Worm (Caenorhabditis elegans) whole organism, late embryonic: ENCODE results near the gene ugt-15.

Experiments
- K02D7.2 ChIP-seq: sonication (generic microtip); optimal IDR thresholded peaks from 2 replicates; lab custom pipeline; 2017; ENCODE audit warnings: mild to moderate bottlenecking, missing genetic modification characterization, missing compliant biosample characterization
- T23F11.4 ChIP-seq: fragments of 200-800 bp; sonication (Bioruptor generic); optimal IDR thresholded peaks from 2 replicates; lab custom pipeline; 2018; ENCODE audit warnings: mild to moderate bottlenecking, missing genetic modification characterization, missing compliant biosample characterization
- ahr-1 ChIP-seq: sonication (generic microtip); optimal IDR thresholded peaks from 2 replicates; lab custom pipeline; 2016; ENCODE audit warnings: missing genetic modification characterization, missing compliant biosample characterization
- ceh-14 ChIP-seq: sonication (generic microtip); optimal IDR thresholded peaks from 2 replicates; lab custom pipeline; 2016; ENCODE audit warnings: missing genotype, missing genetic modification characterization, missing compliant biosample characterization
- ceh-2 ChIP-seq: sonication (generic microtip); optimal IDR thresholded peaks from 2 replicates; lab custom pipeline; 2016; ENCODE audit warnings: missing genotype, missing genetic modification characterization, missing compliant biosample characterization
- ceh-24 ChIP-seq: sonication (generic microtip); optimal IDR thresholded peaks from 2 replicates; lab custom pipeline; 2016; ENCODE audit warnings: mild to moderate bottlenecking, missing genetic modification characterization, missing compliant biosample characterization
- ceh-31 ChIP-seq: sonication (generic microtip); optimal IDR thresholded peaks from 2 replicates; lab custom pipeline; 2016; ENCODE audit warnings: missing genetic modification characterization, missing compliant biosample characterization
- ceh-34 ChIP-seq: sonication (generic microtip); optimal IDR thresholded peaks from 2 replicates; lab custom pipeline; 2016; ENCODE audit warnings: mild to moderate bottlenecking, missing genetic modification characterization, missing compliant biosample characterization
- ceh-45 ChIP-seq: fragments of 200-800 bp; sonication (Bioruptor generic); IDR thresholded peaks from 2 replicates; pipeline ENCODE4 v1.3.6; 2022; ENCODE audit warnings: missing genetic modification reagents, missing genetic modification characterization, missing compliant biosample characterization
- ceh-9 ChIP-seq: sonication (generic microtip); optimal IDR thresholded peaks from 2 replicates; lab custom pipeline; 2016; ENCODE audit warnings: mild to moderate bottlenecking, missing genetic modification characterization, inconsistent platforms, missing compliant biosample characterization
- dve-1 ChIP-seq: sonication (generic microtip); optimal IDR thresholded peaks from 2 replicates; lab custom pipeline; 2017; ENCODE audit warnings: antibody characterized with exemption, mild to moderate bottlenecking, missing genetic modification characterization, missing compliant biosample characterization
- elt-2 ChIP-seq: sonication (generic microtip); optimal IDR thresholded peaks from 2 replicates; lab custom pipeline; 2016; ENCODE audit warnings: missing genetic modification reagents, missing genetic modification characterization, missing compliant biosample characterization
- eyg-1 ChIP-seq: sonication (generic microtip); optimal IDR thresholded peaks from 2 replicates; lab custom pipeline; 2016; ENCODE audit warnings: missing genotype, missing genetic modification characterization, missing compliant biosample characterization
- fkh-6 ChIP-seq: sonication (generic microtip); optimal IDR thresholded peaks from 2 replicates; lab custom pipeline; 2016; ENCODE audit warnings: missing genetic modification characterization, missing compliant biosample characterization
- hlh-15 ChIP-seq: sonication (generic microtip); optimal IDR thresholded peaks from 2 replicates; lab custom pipeline; 2016; ENCODE audit warnings: missing genetic modification characterization, missing compliant biosample characterization
- hlh-30 ChIP-seq: sonication (generic microtip); optimal IDR thresholded peaks from 2 replicates; lab custom pipeline; 2017; ENCODE audit warnings: antibody characterized with exemption, missing genetic modification characterization, missing compliant biosample characterization; ENCODE audit not compliant: insufficient read depth
- hlh-6 ChIP-seq: sonication (generic microtip); optimal IDR thresholded peaks from 2 replicates; lab custom pipeline; 2016; ENCODE audit warnings: missing genotype, missing genetic modification characterization, missing compliant biosample characterization
- lin-11 ChIP-seq: fragments of 200-800 bp; sonication (Bioruptor generic); optimal IDR thresholded peaks from 2 replicates; lab custom pipeline; 2018; ENCODE audit warnings: mild to moderate bottlenecking, missing genetic modification characterization, missing compliant biosample characterization
- madf-2 ChIP-seq: sonication (generic microtip); optimal IDR thresholded peaks from 2 replicates; lab custom pipeline; 2017; ENCODE audit warnings: missing genetic modification characterization, missing compliant biosample characterization
- mec-3 ChIP-seq: sonication (generic microtip); optimal IDR thresholded peaks from 2 replicates; lab custom pipeline; 2016; ENCODE audit warnings: borderline replicate concordance, missing genetic modification characterization, missing compliant biosample characterization
- nhr-232 ChIP-seq: sonication (generic microtip); optimal IDR thresholded peaks from 2 replicates; lab custom pipeline; 2016; ENCODE audit warnings: missing genetic modification characterization, missing compliant biosample characterization
- odd-2 ChIP-seq: sonication (generic microtip); optimal IDR thresholded peaks from 2 replicates; lab custom pipeline; 2017; ENCODE audit warnings: antibody characterized with exemption, mild to moderate bottlenecking, missing genetic modification characterization, missing compliant biosample characterization
- pha-2 ChIP-seq: sonication (generic microtip); optimal IDR thresholded peaks from 2 replicates; lab custom pipeline; 2017; ENCODE audit warnings: mild to moderate bottlenecking, missing genetic modification characterization, missing compliant biosample characterization
- pqm-1 ChIP-seq: sonication (generic microtip); optimal IDR thresholded peaks from 2 replicates; lab custom pipeline; 2016; ENCODE audit warnings: missing genetic modification characterization, missing compliant biosample characterization
- ref-2 ChIP-seq: sonication (generic microtip); optimal IDR thresholded peaks from 2 replicates; lab custom pipeline; 2016; ENCODE audit warnings: missing genetic modification characterization, missing compliant biosample characterization
- sox-2 ChIP-seq: fragments of 200-800 bp; sonication (Bioruptor generic); IDR thresholded peaks from 2 replicates; pipeline ENCODE4 v1.3.6; 2022; ENCODE audit warnings: missing genetic modification reagents, missing genetic modification characterization, missing compliant biosample characterization
- sox-4 ChIP-seq: sonication (generic microtip); optimal IDR thresholded peaks from 2 replicates; lab custom pipeline; 2017; ENCODE audit warnings: mild to moderate bottlenecking, missing genetic modification characterization, inconsistent platforms, missing compliant biosample characterization
- syd-9 ChIP-seq: sonication (generic microtip); optimal IDR thresholded peaks from 2 replicates; lab custom pipeline; 2016; ENCODE audit warnings: mild to moderate bottlenecking, missing genetic modification characterization, moderate library complexity, missing compliant biosample characterization
- tbx-2 ChIP-seq: sonication (generic microtip); optimal IDR thresholded peaks from 2 replicates; lab custom pipeline; 2016; ENCODE audit warnings: missing genetic modification characterization, missing compliant biosample characterization
- tbx-7 ChIP-seq: sonication (generic microtip); optimal IDR thresholded peaks from 2 replicates; lab custom pipeline; 2016; ENCODE audit warnings: missing genotype, missing genetic modification characterization, missing compliant biosample characterization
- unc-3 ChIP-seq, 2 experiments: fragments of 200-800 bp in 1 of 2; sonication (Bioruptor generic) in 1 of 2; sonication (generic microtip) in 1 of 2; conservative IDR thresholded peaks in 1 of 2; optimal IDR thresholded peaks in 1 of 2; 2 replicates each; pipeline versions ENCODE4 v1.3.6 to Lab custom; 2016 to 2022; ENCODE audit warnings: missing compliant biosample characterization in 2 of 2, missing genetic modification characterization in 2 of 2, missing genetic modification reagents in 1 of 2
- unc-42 ChIP-seq: sonication (generic microtip); optimal IDR thresholded peaks from 2 replicates; lab custom pipeline; 2016; ENCODE audit warnings: missing genotype, missing genetic modification characterization, missing compliant biosample characterization
- unc-55 ChIP-seq: sonication (generic microtip); optimal IDR thresholded peaks from 2 replicates; lab custom pipeline; 2017; ENCODE audit warnings: missing biosample characterization, missing genetic modification reagents, missing genetic modification characterization
- unc-86 ChIP-seq: sonication (generic microtip); optimal IDR thresholded peaks from 2 replicates; lab custom pipeline; 2016; ENCODE audit warnings: missing genetic modification characterization, missing compliant biosample characterization

The ugt-15 gene

ce11 chrV:12818486-12818885 is 8.8 kb upstream of the ugt-15 start:
- no peak for TF ChIP-seq ceh-14 (tag; lab: Kevin White, UChicago)
- no peak for TF ChIP-seq ceh-24 (tag; lab: Kevin White, UChicago)
- TF ChIP-seq hlh-15 (tag; lab: Kevin White, UChicago) = no peak
- TF ChIP-seq unc-42 (tag; lab: Kevin White, UChicago) = peak; percentile 65
- TF ChIP-seq K02D7.2 (tag; lab: Kevin White, UChicago) = no peak
- no peak for TF ChIP-seq lin-11 (tag; lab: Kevin White, UChicago)
- no peak for TF ChIP-seq ceh-9 (tag; lab: Kevin White, UChicago)

- peak; percentile 41 for TF ChIP-seq hlh-6 (tag; lab: Kevin White, UChicago)
- TF ChIP-seq T23F11.4 (GFP tag; lab: Kevin White, UChicago) = no peak
- peak; percentile 20 for TF ChIP-seq tbx-2
- peak; percentile 13 for TF ChIP-seq ceh-2
- TF ChIP-seq K02D7.2 (tag; lab: Kevin White, UChicago) = no peak
- peak; percentile 4 for TF ChIP-seq ceh-14 (tag; lab: Kevin White, UChicago)
- TF ChIP-seq syd-9 = peak; percentile 20
Observed at ce11 chrV:12819155-12819554, 8.2 kb upstream of the ugt-15 start.

- no peak for TF ChIP-seq ceh-24 (tag; lab: Kevin White, UChicago)
- no peak for TF ChIP-seq hlh-30 (tag; lab: Kevin White, UChicago)
- no peak for TF ChIP-seq mec-3 (tag; lab: Kevin White, UChicago)
- no peak for TF ChIP-seq ceh-34
- no peak for TF ChIP-seq nhr-232 (tag; lab: Kevin White, UChicago)
- no peak for TF ChIP-seq tbx-7 (tag; lab: Kevin White, UChicago)
- no peak for TF ChIP-seq hlh-15 (tag; lab: Kevin White, UChicago)
- TF ChIP-seq dve-1 = no peak
- TF ChIP-seq elt-2 (tag; lab: Kevin White, UChicago) = no peak
- TF ChIP-seq pqm-1 (tag; lab: Kevin White, UChicago) = no peak
- no peak for TF ChIP-seq sox-2 (GFP tag; lab: Robert Waterston, UW)
- TF ChIP-seq T23F11.4 (GFP tag; lab: Kevin White, UChicago) = no peak
- no peak for TF ChIP-seq unc-42 (tag; lab: Kevin White, UChicago)
- TF ChIP-seq ceh-31 (tag; lab: Kevin White, UChicago) = no peak
- no peak for TF ChIP-seq madf-2 (tag; lab: Kevin White, UChicago)
- TF ChIP-seq fkh-6 (tag; lab: Kevin White, UChicago) = no peak
- no peak for TF ChIP-seq syd-9
- TF ChIP-seq odd-2 = no peak
- no peak for TF ChIP-seq lin-11 (tag; lab: Kevin White, UChicago)
Observed at ce11 chrV:12819792-12820453, 7.4 kb upstream of the ugt-15 start, which contains the start of the genes ZC443.4 and ugt-18. Gene ZC443.4 (minus strand): TSS chrV:12819886. Gene ugt-18 (plus strand): TSS chrV:12820260.

- TF ChIP-seq unc-55 (GFP tag; lab: Kevin White, UChicago) (no peak), ref-2 (tag; lab: Kevin White, UChicago) (no peak), elt-2 (tag; lab: Kevin White, UChicago) (peak; percentile 61), sox-4 (tag; lab: Kevin White, UChicago) (no peak), unc-86 (tag; lab: Kevin White, UChicago) (no peak), tbx-2 (no peak)
Observed at ce11 chrV:12822065-12822464, 5.3 kb upstream of the ugt-15 start.

DNA sequence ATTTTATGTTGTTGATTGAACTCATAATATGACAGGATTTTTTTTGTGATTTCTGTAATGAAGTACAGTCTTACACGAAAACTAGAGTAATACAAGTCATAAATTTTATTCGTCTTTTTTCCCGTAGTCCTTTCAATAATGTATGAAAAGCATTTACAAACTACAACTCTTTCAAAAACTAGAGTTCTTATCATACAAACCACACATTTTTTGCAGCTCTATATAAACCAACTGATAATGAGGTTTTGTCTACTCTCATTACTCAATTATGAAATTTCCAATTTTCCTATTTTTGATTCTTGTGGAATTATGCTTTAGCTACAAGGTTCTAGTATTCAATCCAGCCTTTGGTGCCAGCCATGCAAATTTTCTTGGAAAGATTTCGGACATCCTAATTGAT is 2.5 kb upstream of the ugt-15 start, which contains the start of gene ugt-16:
Gene ugt-16 (plus strand): TSS at position 248 of the 400 bp plus-strand sequence.
- TF ChIP-seq sox-2 (GFP tag; lab: Robert Waterston, UW) (no peak), elt-2 (tag; lab: Kevin White, UChicago) (peak; percentile 1)

DNA sequence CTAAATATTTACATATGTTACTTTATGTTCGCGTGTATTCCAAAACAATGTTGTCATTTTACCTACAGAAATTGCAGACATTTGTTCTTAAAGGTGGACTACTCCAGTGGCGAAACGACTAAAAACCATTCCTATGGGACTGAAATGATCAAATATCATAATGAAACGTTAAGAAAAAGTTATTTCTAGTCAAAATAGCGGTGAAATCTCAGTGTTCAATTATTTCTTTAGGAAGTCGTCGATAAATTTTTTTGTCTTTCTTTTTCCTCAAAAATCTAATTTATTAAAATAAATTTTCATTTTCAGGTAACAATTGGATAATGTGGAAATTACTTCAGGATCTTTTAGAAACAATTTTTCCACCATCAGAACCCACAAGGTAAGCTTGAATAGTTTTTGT is 8.1 kb downstream of the ugt-15 start, which contains the start of gene C44H9.4:
Gene C44H9.4 (plus strand): TSS at position 301 of the 400 bp plus-strand sequence.
- TF ChIP-seq ceh-45 (GFP tag; lab: Robert Waterston, UW) (no peak), ceh-34 (no peak), sox-4 (tag; lab: Kevin White, UChicago) (no peak), ahr-1 (tag; lab: Kevin White, UChicago) (no peak), pha-2 (tag; lab: Kevin White, UChicago) (no peak), eyg-1 (no peak), K02D7.2 (tag; lab: Kevin White, UChicago) (no peak), T23F11.4 (GFP tag; lab: Kevin White, UChicago) (no peak), unc-3 (GFP tag; conservative IDR thresholded peaks at IDR 0.05; lab: Robert Waterston, UW) (no peak), unc-3 (tag; optimal IDR thresholded peaks at IDR 0.05; lab: Kevin White, UChicago) (no peak)
- TF ChIP-seq, all 69 proteins: peak for 0
